Fruit fly (Drosophila melanogaster) whole organism, prepupa: ENCODE results near the gene Shaw.

Experiments used
- Blimp-1 ChIP-seq: fragments of 200-800 bp; sonication (Bioruptor generic); optimal IDR thresholded peaks from 3 replicates; lab custom pipeline; 2017; ENCODE audit warnings: missing biosample characterization, missing genetic modification characterization, mild to moderate bottlenecking, moderate library complexity, missing genetic modification reagents
- CG10669 ChIP-seq: fragments of 200-800 bp; sonication (Bioruptor generic); optimal IDR thresholded peaks from 3 replicates; lab custom pipeline; 2018; ENCODE audit warnings: missing biosample characterization, mild to moderate bottlenecking, missing genetic modification characterization, moderate library complexity
- CG11294 ChIP-seq: fragments of 200-800 bp; sonication (Bioruptor generic); IDR thresholded peaks from 2 replicates; pipeline ENCODE4 v1.3.6; 2022; ENCODE audit warnings: missing biosample characterization, missing genetic modification characterization
- CG11902 ChIP-seq: fragments of 200-800 bp; sonication (Bioruptor generic); optimal IDR thresholded peaks from 3 replicates; lab custom pipeline; 2016; ENCODE audit warnings: missing biosample characterization, missing genetic modification characterization
- CG15336 ChIP-seq: fragments of 200-800 bp; sonication (Bioruptor generic); IDR thresholded peaks from 2 replicates; pipeline ENCODE4 v1.3.6; 2022; ENCODE audit warnings: missing biosample characterization, missing genetic modification characterization
- CG1621 ChIP-seq: fragments of 200-800 bp; sonication (Bioruptor generic); optimal IDR thresholded peaks from 3 replicates; lab custom pipeline; 2018; ENCODE audit warnings: missing biosample characterization, mild to moderate bottlenecking, missing genetic modification characterization
- CG16779 ChIP-seq: fragments of 200-800 bp; sonication (Bioruptor generic); optimal IDR thresholded peaks from 3 replicates; lab custom pipeline; 2017; ENCODE audit warnings: missing biosample characterization, mild to moderate bottlenecking, missing genetic modification characterization
- CG31627 ChIP-seq: fragments of 200-800 bp; sonication (Bioruptor generic); optimal IDR thresholded peaks from 3 replicates; lab custom pipeline; 2016; ENCODE audit warnings: missing biosample characterization, missing genetic modification characterization
- CG3919 ChIP-seq: fragments of 200-800 bp; sonication (Bioruptor generic); optimal IDR thresholded peaks from 3 replicates; lab custom pipeline; 2016; ENCODE audit warnings: missing biosample characterization, missing genetic modification characterization
- CG4318 ChIP-seq: fragments of 200-800 bp; sonication (Bioruptor generic); optimal IDR thresholded peaks from 3 replicates; lab custom pipeline; 2017; ENCODE audit warnings: missing biosample characterization, mild to moderate bottlenecking, missing genetic modification characterization
- CG6792 ChIP-seq: fragments of 200-800 bp; sonication (Bioruptor generic); optimal IDR thresholded peaks from 3 replicates; lab custom pipeline; 2016; ENCODE audit warnings: missing biosample characterization, missing genetic modification characterization
- CG6808 ChIP-seq: fragments of 200-800 bp; sonication (Bioruptor generic); optimal IDR thresholded peaks from 3 replicates; lab custom pipeline; 2017; ENCODE audit warnings: missing biosample characterization, missing genetic modification characterization, mild to moderate bottlenecking, moderate library complexity, missing genetic modification reagents
- CG6854 ChIP-seq: fragments of 200-800 bp; sonication (Bioruptor generic); optimal IDR thresholded peaks from 2 replicates; lab custom pipeline; 2017; ENCODE audit warnings: missing biosample characterization, mild to moderate bottlenecking, missing genetic modification characterization
- CG7368 ChIP-seq: fragments of 200-800 bp; sonication (Bioruptor generic); optimal IDR thresholded peaks from 3 replicates; lab custom pipeline; 2016; ENCODE audit warnings: missing biosample characterization, missing genetic modification characterization
- CG8319 ChIP-seq: fragments of 200-800 bp; sonication (Bioruptor generic); optimal IDR thresholded peaks from 3 replicates; lab custom pipeline; 2016; ENCODE audit warnings: missing biosample characterization, missing genetic modification characterization
- CG8632 ChIP-seq: fragments of 200-800 bp; sonication (Bioruptor generic); optimal IDR thresholded peaks from 3 replicates; lab custom pipeline; 2016; ENCODE audit warnings: missing biosample characterization, missing genetic modification characterization
- Eip78C ChIP-seq: fragments of 200-800 bp; sonication (Bioruptor generic); peaks from one replicate; lab custom pipeline; 2016; ENCODE audit warnings: missing biosample characterization, missing genetic modification characterization
- Ets21C ChIP-seq: fragments of 200-800 bp; sonication (Bioruptor generic); optimal IDR thresholded peaks from 3 replicates; lab custom pipeline; 2016; ENCODE audit warnings: missing biosample characterization, missing genetic modification characterization
- Ets96B ChIP-seq: fragments of 200-800 bp; optimal IDR thresholded peaks from 2 replicates; lab custom pipeline; 2019; ENCODE audit warnings: missing biosample characterization, mild to moderate bottlenecking, missing genetic modification characterization, moderate library complexity
- Gug ChIP-seq: fragments of 200-800 bp; sonication (Bioruptor generic); IDR thresholded peaks from 2 replicates; pipeline ENCODE4 v1.3.6; 2022; ENCODE audit warnings: missing biosample characterization, missing genetic modification characterization
- Hr38 ChIP-seq: sonication (Bioruptor generic); optimal IDR thresholded peaks from 2 replicates; lab custom pipeline; 2016; ENCODE audit warnings: missing biosample characterization, missing genetic modification characterization
- Hr39 ChIP-seq: fragments of 200-800 bp; sonication (Bioruptor generic); optimal IDR thresholded peaks from 2 replicates; lab custom pipeline; 2016; ENCODE audit warnings: missing biosample characterization, missing genetic modification characterization
- OdsH ChIP-seq: fragments of 200-800 bp; sonication (Bioruptor generic); optimal IDR thresholded peaks from 3 replicates; lab custom pipeline; 2016; ENCODE audit warnings: missing biosample characterization, missing genetic modification characterization
- Sox14 ChIP-seq: fragments of 200-800 bp; sonication (Bioruptor generic); optimal IDR thresholded peaks from 3 replicates; lab custom pipeline; 2016; ENCODE audit warnings: missing biosample characterization, missing genetic modification characterization
- Sox15 ChIP-seq: fragments of 200-800 bp; sonication (Bioruptor generic); optimal IDR thresholded peaks from 3 replicates; lab custom pipeline; 2016; ENCODE audit warnings: missing biosample characterization, missing genetic modification characterization
- achi ChIP-seq: fragments of 200-800 bp; sonication (Bioruptor generic); optimal IDR thresholded peaks from 3 replicates; lab custom pipeline; 2016; ENCODE audit warnings: missing biosample characterization, missing genetic modification characterization
- acj6 ChIP-seq: fragments of 200-800 bp; sonication (Bioruptor generic); optimal IDR thresholded peaks from 3 replicates; lab custom pipeline; 2016; ENCODE audit warnings: missing biosample characterization, missing genetic modification characterization
- cyc ChIP-seq: fragments of 200-800 bp; sonication (Bioruptor generic); optimal IDR thresholded peaks from 3 replicates; lab custom pipeline; 2016; ENCODE audit warnings: missing biosample characterization, missing genetic modification characterization
- dac ChIP-seq: fragments of 200-800 bp; sonication (Bioruptor generic); optimal IDR thresholded peaks from 2 replicates; lab custom pipeline; 2017; ENCODE audit warnings: missing biosample characterization, mild to moderate bottlenecking, missing genetic modification characterization
- eg ChIP-seq: fragments of 200-800 bp; sonication (Bioruptor generic); IDR thresholded peaks from 3 replicates; pipeline ENCODE4 v1.3.6; 2022; ENCODE audit warnings: missing biosample characterization, missing genetic modification characterization
- fd59A ChIP-seq: fragments of 200-800 bp; sonication (Bioruptor generic); optimal IDR thresholded peaks from 2 replicates; lab custom pipeline; 2017; ENCODE audit warnings: missing biosample characterization, mild to moderate bottlenecking, missing genetic modification characterization, missing genetic modification reagents
- fd85E ChIP-seq: fragments of 200-800 bp; sonication (Bioruptor generic); optimal IDR thresholded peaks from 3 replicates; lab custom pipeline; 2016; ENCODE audit warnings: missing biosample characterization, missing genetic modification characterization
- fkh ChIP-seq: fragments of 200-800 bp; sonication (Bioruptor generic); optimal IDR thresholded peaks from 3 replicates; lab custom pipeline; 2017; ENCODE audit warnings: missing biosample characterization, mild to moderate bottlenecking, missing genetic modification characterization, moderate library complexity
- lz ChIP-seq: fragments of 200-800 bp; sonication (Bioruptor generic); optimal IDR thresholded peaks from 3 replicates; lab custom pipeline; 2016; ENCODE audit warnings: missing biosample characterization, missing genetic modification characterization
- salr ChIP-seq, 2 experiments: fragments of 200-800 bp; sonication (Bioruptor generic); optimal IDR thresholded peaks; 3 replicates each; lab custom pipeline; 2016 to 2018; ENCODE audit warnings: missing biosample characterization in 2 of 2, missing genetic modification characterization in 2 of 2, mild to moderate bottlenecking in 1 of 2
- ss ChIP-seq, 2 experiments: fragments of 200-800 bp; sonication (Bioruptor generic); optimal IDR thresholded peaks; 2 replicates in 1 of 2; 3 replicates in 1 of 2; lab custom pipeline; 2017 to 2018; ENCODE audit warnings: mild to moderate bottlenecking in 2 of 2, missing biosample characterization in 2 of 2, missing genetic modification characterization in 2 of 2, moderate library complexity in 1 of 2
- svp ChIP-seq: fragments of 200-800 bp; sonication (Bioruptor generic); peaks from one replicate; lab custom pipeline; 2016; ENCODE audit warnings: missing biosample characterization, missing genetic modification characterization
- topi ChIP-seq: fragments of 200-800 bp; sonication (Bioruptor generic); optimal IDR thresholded peaks from 3 replicates; lab custom pipeline; 2016; ENCODE audit warnings: missing biosample characterization, missing genetic modification characterization
- vri ChIP-seq: fragments of 200-800 bp; sonication (Bioruptor generic); optimal IDR thresholded peaks from 3 replicates; lab custom pipeline; 2016; ENCODE audit warnings: missing biosample characterization, mild to moderate bottlenecking, missing genetic modification characterization

The Shaw gene

dm6 chr2L:3696438-3696837, 21.5 kb upstream of the Shaw start, which contains the start of gene IM33:
IM33 (minus strand) TSS chr2L:3696658.
- no peak for TF ChIP-seq CG6854 (GFP tag; lab: Kevin White, UChicago)
- no peak for TF ChIP-seq fd85E (GFP tag; lab: Kevin White, UChicago)
- TF ChIP-seq CG4318 (GFP tag; lab: Kevin White, UChicago) = no peak
- no peak for TF ChIP-seq Gug (GFP tag; lab: Robert Waterston, UW)
- no peak for TF ChIP-seq Ets96B (tag; lab: Kevin White, UChicago)
- TF ChIP-seq Sox14 (GFP tag; lab: Kevin White, UChicago) = no peak
- no peak for TF ChIP-seq CG11902
- TF ChIP-seq CG7368 = no peak
- no peak for TF ChIP-seq CG3919 (GFP tag; lab: Kevin White, UChicago)
- TF ChIP-seq eg = no peak
- no peak for TF ChIP-seq vri (GFP tag; lab: Kevin White, UChicago)
- TF ChIP-seq Blimp-1 (GFP tag; lab: Kevin White, UChicago) = no peak
- TF ChIP-seq lz = no peak
- no peak for TF ChIP-seq Eip78C
- no peak for TF ChIP-seq CG16779
- TF ChIP-seq acj6 (GFP tag; lab: Kevin White, UChicago) = no peak
- TF ChIP-seq, all 60 proteins: peak for 0

dm6 chr2L:3697772-3698171, 20.2 kb upstream of the Shaw start, which contains the start of gene CG3604:
CG3604 (minus strand) TSS chr2L:3697872.
- TF ChIP-seq svp (GFP tag; lab: Kevin White, UChicago) (peak; percentile 33), Ets21C (no peak)

- TF ChIP-seq CG1621 (tag; lab: Kevin White, UChicago) (no peak), CG8632 (GFP tag; lab: Kevin White, UChicago) (no peak), CG4318 (GFP tag; lab: Kevin White, UChicago) (no peak), Sox14 (GFP tag; lab: Kevin White, UChicago) (no peak), CG3919 (GFP tag; lab: Kevin White, UChicago) (no peak), Sox15 (GFP tag; lab: Kevin White, UChicago) (no peak), fd59A (no peak), salr (GFP tag; optimal IDR thresholded peaks at IDR 0.05; lab: Kevin White, UChicago) (no peak), Ets96B (tag; lab: Kevin White, UChicago) (no peak), dac (GFP tag; lab: Kevin White, UChicago) (no peak), CG6808 (no peak), OdsH (GFP tag; lab: Kevin White, UChicago) (no peak), CG6792 (GFP tag; lab: Kevin White, UChicago) (no peak), CG8319 (GFP tag; lab: Kevin White, UChicago) (no peak), CG11902 (no peak), ss (GFP tag; optimal IDR thresholded peaks at IDR 0.05; lab: Kevin White, UChicago) (no peak), CG10669 (GFP tag; lab: Kevin White, UChicago) (no peak), acj6 (GFP tag; lab: Kevin White, UChicago) (no peak), CG11294 (GFP tag; lab: Robert Waterston, UW) (no peak)
Observed at dm6 chr2L:3698992-3699514, 18.9 kb upstream of the Shaw start, which contains the start of the genes CG10031 and CG42464. CG10031 (minus strand) TSS chr2L:3699092. CG42464 (plus strand) TSS chr2L:3699464.

dm6 chr2L:3699895-3700294, 18.1 kb upstream of the Shaw start, which contains the start of gene CG42465:
CG42465 (plus strand) TSS chr2L:3700195.
- TF ChIP-seq CG8319 (GFP tag; lab: Kevin White, UChicago) = no peak
- no peak for TF ChIP-seq svp (GFP tag; lab: Kevin White, UChicago)
- TF ChIP-seq Blimp-1 (GFP tag; lab: Kevin White, UChicago) = no peak
- TF ChIP-seq fd85E (GFP tag; lab: Kevin White, UChicago) = no peak
- no peak for TF ChIP-seq CG16779
- TF ChIP-seq Hr38 (GFP tag; lab: Kevin White, UChicago) = no peak
- no peak for TF ChIP-seq achi (GFP tag; lab: Kevin White, UChicago)
- TF ChIP-seq fkh (GFP tag; lab: Kevin White, UChicago) = no peak
- TF ChIP-seq Ets21C = no peak
- TF ChIP-seq CG6792 (GFP tag; lab: Kevin White, UChicago) = no peak
- TF ChIP-seq Ets96B (tag; lab: Kevin White, UChicago) = no peak
- TF ChIP-seq CG31627 (GFP tag; lab: Kevin White, UChicago) = no peak
- no peak for TF ChIP-seq topi (GFP tag; lab: Kevin White, UChicago)
- no peak for TF ChIP-seq cyc (GFP tag; lab: Kevin White, UChicago)
- no peak for TF ChIP-seq CG6808
- no peak for TF ChIP-seq Hr39 (GFP tag; lab: Kevin White, UChicago)
- TF ChIP-seq CG15336 (GFP tag; lab: Robert Waterston, UW) = no peak
- TF ChIP-seq, all 60 proteins: peak for 0
